Worm (Caenorhabditis elegans) whole organism, late embryonic: ENCODE measurements around the gene T26G10.3.

Source experiments
- F13H6.1 ChIP-seq: sonication (generic microtip); optimal IDR thresholded peaks from 2 replicates; lab custom pipeline; 2016; ENCODE audit warnings: missing genetic modification characterization, missing compliant biosample characterization
- ama-1 ChIP-seq: fragments of 150-350 bp; optimal IDR thresholded peaks from 2 replicates; lab custom pipeline; 2014
- elt-2 ChIP-seq: sonication (generic microtip); optimal IDR thresholded peaks from 2 replicates; lab custom pipeline; 2016; ENCODE audit warnings: missing genetic modification reagents, missing genetic modification characterization, missing compliant biosample characterization
- fkh-6 ChIP-seq: sonication (generic microtip); optimal IDR thresholded peaks from 2 replicates; lab custom pipeline; 2016; ENCODE audit warnings: missing genetic modification characterization, missing compliant biosample characterization
- nhr-11 ChIP-seq: fragments of 150-350 bp; optimal IDR thresholded peaks from 2 replicates; lab custom pipeline; 2014; ENCODE audit warnings: missing biosample characterization, missing genetic modification characterization
- odd-2 ChIP-seq: sonication (generic microtip); optimal IDR thresholded peaks from 2 replicates; lab custom pipeline; 2017; ENCODE audit warnings: antibody characterized with exemption, mild to moderate bottlenecking, missing genetic modification characterization, missing compliant biosample characterization
- pag-3 ChIP-seq: sonication (generic microtip); optimal IDR thresholded peaks from 2 replicates; lab custom pipeline; 2016; ENCODE audit warnings: missing compliant biosample characterization, missing genetic modification characterization, borderline replicate concordance
- pqm-1 ChIP-seq: sonication (generic microtip); optimal IDR thresholded peaks from 2 replicates; lab custom pipeline; 2016; ENCODE audit warnings: missing genetic modification characterization, missing compliant biosample characterization
- tbx-2 ChIP-seq: sonication (generic microtip); optimal IDR thresholded peaks from 2 replicates; lab custom pipeline; 2016; ENCODE audit warnings: missing genetic modification characterization, missing compliant biosample characterization
- ttx-3 ChIP-seq: sonication (generic microtip); optimal IDR thresholded peaks from 2 replicates; lab custom pipeline; 2016; ENCODE audit warnings: missing genetic modification reagents, missing genetic modification characterization, missing compliant biosample characterization
- unc-3 ChIP-seq, 2 experiments: fragments of 200-800 bp in 1 of 2; sonication (Bioruptor generic) in 1 of 2; sonication (generic microtip) in 1 of 2; conservative IDR thresholded peaks in 1 of 2; optimal IDR thresholded peaks in 1 of 2; 2 replicates each; pipeline versions ENCODE4 v1.3.6 to Lab custom; 2016 to 2022; ENCODE audit warnings: missing compliant biosample characterization in 2 of 2, missing genetic modification characterization in 2 of 2, missing genetic modification reagents in 1 of 2
- unc-86 ChIP-seq: sonication (generic microtip); optimal IDR thresholded peaks from 2 replicates; lab custom pipeline; 2016; ENCODE audit warnings: missing genetic modification characterization, missing compliant biosample characterization
- zip-5 ChIP-seq: sonication (generic microtip); optimal IDR thresholded peaks from 2 replicates; lab custom pipeline; 2016; ENCODE audit warnings: missing genetic modification characterization, missing compliant biosample characterization

DNA sequence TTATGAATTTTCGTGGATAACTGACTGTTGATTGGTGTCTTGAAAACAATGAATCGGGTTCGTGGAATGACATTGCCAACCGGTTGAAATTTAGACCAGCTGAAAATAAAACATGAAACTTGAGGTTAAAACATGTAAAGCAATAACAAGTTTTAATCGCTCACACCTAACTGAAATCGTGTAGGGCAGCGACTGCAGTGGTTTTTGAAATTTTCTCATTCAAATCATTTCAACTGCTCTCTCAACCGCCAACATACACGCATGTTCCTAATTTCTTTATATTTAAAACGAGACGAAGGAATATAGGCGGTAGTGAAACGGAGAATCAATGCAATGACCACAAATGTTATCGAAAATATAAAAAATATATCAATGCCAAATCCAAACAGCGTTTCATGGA lies 29.6 kb upstream of the T26G10.3 start:
- TF ChIP-seq ttx-3 (tag; lab: Kevin White, UChicago) = no peak
- TF ChIP-seq zip-5 (tag; lab: Kevin White, UChicago) = no peak
- TF ChIP-seq pag-3 (tag; lab: Kevin White, UChicago) = no peak
- no peak for TF ChIP-seq fkh-6 (tag; lab: Kevin White, UChicago)
- no peak for TF ChIP-seq unc-86
- no peak for TF ChIP-seq unc-3 (GFP tag; conservative IDR thresholded peaks at IDR 0.05; lab: Robert Waterston, UW)
- no peak for TF ChIP-seq unc-3 (tag; optimal IDR thresholded peaks at IDR 0.05; lab: Kevin White, UChicago)
- TF ChIP-seq F13H6.1 (tag; lab: Kevin White, UChicago) = no peak
- TF ChIP-seq odd-2 (tag; lab: Kevin White, UChicago) = no peak
- TF ChIP-seq ama-1 (lab: Kevin White, UChicago) = no peak
- TF ChIP-seq nhr-11 (tag; lab: Kevin White, UChicago) = no peak
- no peak for TF ChIP-seq pqm-1 (tag; lab: Kevin White, UChicago)
- no peak for TF ChIP-seq tbx-2 (tag; lab: Kevin White, UChicago)
- TF ChIP-seq elt-2 (tag; lab: Kevin White, UChicago) = no peak
